Fruit fly (Drosophila melanogaster): Measurements from ENCODE around the gene CG9168.

DNA sequence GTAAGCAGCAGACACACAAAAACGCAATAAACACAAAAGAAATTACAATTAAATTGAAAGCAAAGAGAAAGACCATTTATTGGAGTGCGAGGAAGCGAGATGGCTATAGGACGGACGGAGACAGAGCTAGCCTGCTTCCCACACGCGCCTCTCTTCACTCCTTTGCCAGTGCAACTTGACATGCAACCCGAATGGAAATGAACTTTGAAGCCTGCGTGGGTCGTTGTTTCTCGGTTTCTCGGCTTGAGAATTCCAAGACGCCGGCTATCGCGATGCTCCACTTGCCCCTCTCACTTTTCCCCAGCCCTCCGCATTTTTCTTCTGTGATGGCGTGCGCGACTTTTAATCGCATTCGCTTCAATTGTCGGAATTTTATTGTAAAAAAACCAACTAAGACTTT is 29.9 kb upstream of the CG9168 start:
- TF ChIP-seq Dll (optimal IDR thresholded peaks at IDR 0.05) = no peak
- TF ChIP-seq psq (optimal IDR thresholded peaks at IDR 0.05) = no peak
- no peak for TF ChIP-seq pan (optimal IDR thresholded peaks at IDR 0.05)
- no peak for TF ChIP-seq EcR (GFP tag; optimal IDR thresholded peaks at IDR 0.05)
- TF ChIP-seq CG8478 (optimal IDR thresholded peaks at IDR 0.05) = no peak

All from whole organism.